Fruit fly (Drosophila melanogaster): ENCODE results near the gene stai.

The stai gene

DNA sequence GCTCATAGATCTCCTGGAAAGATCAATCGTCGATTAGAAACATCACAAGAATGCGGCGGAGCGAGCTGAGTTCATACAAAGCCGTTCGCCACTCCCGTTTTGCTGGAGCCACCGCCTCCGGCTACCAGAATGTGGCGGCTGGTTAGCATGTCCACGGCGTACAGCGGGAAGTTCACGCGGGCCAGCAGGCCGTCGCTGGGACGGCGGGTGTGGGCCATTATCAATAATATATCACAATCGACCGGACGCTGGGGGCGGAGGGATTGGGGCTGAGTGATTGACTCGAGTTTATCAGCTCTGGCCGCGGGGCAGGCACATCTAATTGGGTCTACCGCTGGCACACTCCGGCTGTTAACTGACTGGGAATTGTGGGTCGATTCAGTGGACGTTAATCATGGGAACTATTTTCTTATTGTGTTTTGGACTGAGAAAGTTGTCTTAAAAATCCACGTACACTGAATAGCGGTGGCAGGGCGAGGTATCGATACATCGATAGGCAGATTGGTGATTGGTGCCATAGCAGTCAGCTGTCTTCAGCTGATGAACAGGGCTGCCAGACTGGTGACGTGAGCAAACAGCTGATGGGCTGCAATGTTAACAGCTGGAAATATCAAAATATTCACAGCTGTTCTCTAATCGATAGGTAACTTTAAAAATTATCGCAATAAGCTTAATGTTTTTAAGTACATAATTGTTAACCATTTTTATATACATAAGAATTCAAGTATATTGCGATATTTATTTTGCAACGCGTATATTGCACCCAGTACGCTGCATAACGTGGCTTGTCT, 1.5 kb upstream of the stai start, which contains the start of gene CG9175 (continued):
- TF ChIP-seq so (GFP tag; IDR thresholded peaks at IDR 0.05) = no peak
- no peak for TF ChIP-seq danr (GFP tag; IDR thresholded peaks at IDR 0.05)
- TF ChIP-seq CG17912 (GFP tag; optimal IDR thresholded peaks at IDR 0.05) = peak; percentile 63
- no peak for TF ChIP-seq CG4360 (GFP tag; IDR thresholded peaks at IDR 0.05)
- TF ChIP-seq tin (GFP tag; optimal IDR thresholded peaks at IDR 0.05) = peak; percentile 33
- TF ChIP-seq Xbp1 (GFP tag; optimal IDR thresholded peaks at IDR 0.05) = peak; percentile 92
- peak; percentile 7 for TF ChIP-seq pb (GFP tag; optimal IDR thresholded peaks at IDR 0.05)
- peak; percentile 44 for TF ChIP-seq CG30403 (GFP tag; optimal IDR thresholded peaks at IDR 0.05)
- TF ChIP-seq CHES-1-like (GFP tag; optimal IDR thresholded peaks at IDR 0.05) = peak; percentile 89
- peak; percentile 86 for TF ChIP-seq trem (tag; optimal IDR thresholded peaks at IDR 0.05)
- peak; percentile 96 for TF ChIP-seq CG4617 (GFP tag; optimal IDR thresholded peaks at IDR 0.05; ENCODE audit: borderline replicate concordance)
- no peak for TF ChIP-seq CG6254 (GFP tag; optimal IDR thresholded peaks at IDR 0.05)
- peak; percentile 99 for TF ChIP-seq CG34224 (GFP tag; IDR thresholded peaks at IDR 0.05; ENCODE audit: partially characterized antibody)
- 0 out of 2 replicates have a peak, but pooled peaks have one; percentile 14 for TF ChIP-seq Xrp1 (GFP tag; IDR thresholded peaks at IDR 0.05)
- TF ChIP-seq gfzf (GFP tag; optimal IDR thresholded peaks at IDR 0.05) = peak; percentile 41
- peak; percentile 15 for TF ChIP-seq bigmax (GFP tag; optimal IDR thresholded peaks at IDR 0.05)
- no peak for TF ChIP-seq CG12236 (GFP tag; optimal IDR thresholded peaks at IDR 0.05)
- peak; percentile 83 for TF ChIP-seq HLHmδ (GFP tag; optimal IDR thresholded peaks at IDR 0.05)
- TF ChIP-seq Scr (GFP tag; IDR thresholded peaks at IDR 0.05; ENCODE audit: partially characterized antibody) = peak; percentile 93
- TF ChIP-seq CG13624 (GFP tag; optimal IDR thresholded peaks at IDR 0.05) = peak; percentile 68
- TF ChIP-seq Hsf (GFP tag; optimal IDR thresholded peaks at IDR 0.05) = peak; percentile 26
- peak; percentile 23 for TF ChIP-seq wek (GFP tag; optimal IDR thresholded peaks at IDR 0.05)
- peak; percentile 63 for TF ChIP-seq zen (tag; optimal IDR thresholded peaks at IDR 0.05)
- TF ChIP-seq ERR (GFP tag; optimal IDR thresholded peaks at IDR 0.05) = peak; percentile 42
- no peak for TF ChIP-seq CG5953 (GFP tag; IDR thresholded peaks at IDR 0.05)
- peak; percentile 88 for TF ChIP-seq mld (GFP tag; IDR thresholded peaks at IDR 0.05; ENCODE audit: partially characterized antibody)
- no peak for TF ChIP-seq run (tag; optimal IDR thresholded peaks at IDR 0.05)
- no peak for TF ChIP-seq CG11723 (GFP tag; optimal IDR thresholded peaks at IDR 0.05)
- TF ChIP-seq CG8290 (GFP tag; optimal IDR thresholded peaks at IDR 0.05) = peak; percentile 83
- peak; percentile 53 to 95 for TF ChIP-seq CG8290 (tag; optimal IDR thresholded peaks at IDR 0.05)
- peak; percentile 96 for TF ChIP-seq sna (GFP tag; IDR thresholded peaks at IDR 0.05; ENCODE audit: partially characterized antibody)
- TF ChIP-seq CG2120 (GFP tag; optimal IDR thresholded peaks at IDR 0.05) = peak; percentile 61
- TF ChIP-seq Rfx (GFP tag; IDR thresholded peaks at IDR 0.05) = peak; percentile 66
- TF ChIP-seq gro (GFP tag; optimal IDR thresholded peaks at IDR 0.05) = peak; percentile 83
- peak; percentile 30 for TF ChIP-seq chn (GFP tag; optimal IDR thresholded peaks at IDR 0.05)
- peak; percentile 75; the same call in 1 of the 2 replicates for TF ChIP-seq nerfin-2 (GFP tag; IDR thresholded peaks at IDR 0.05; ENCODE audit: partially characterized antibody)
- peak in 1 of 2 experiments; percentile 78 for TF ChIP-seq tll (GFP tag; optimal IDR thresholded peaks at IDR 0.05)
- TF ChIP-seq CkIIα-i1 (GFP tag; IDR thresholded peaks at IDR 0.05) = no peak
- TF ChIP-seq exex (tag; optimal IDR thresholded peaks at IDR 0.05) = peak; percentile 34
- no peak for TF ChIP-seq usp (GFP tag; optimal IDR thresholded peaks at IDR 0.05)
- peak; percentile 43 for TF ChIP-seq mirr (GFP tag; optimal IDR thresholded peaks at IDR 0.05)
- TF ChIP-seq CG1024 (GFP tag; IDR thresholded peaks at IDR 0.05) = no peak
- TF ChIP-seq CG18619 (GFP tag; optimal IDR thresholded peaks at IDR 0.05) = peak; percentile 36
- peak; percentile 21 for TF ChIP-seq MTF-1 (GFP tag; optimal IDR thresholded peaks at IDR 0.05; ENCODE audit: borderline replicate concordance)
- peak; percentile 66 for TF ChIP-seq sd (tag; optimal IDR thresholded peaks at IDR 0.05)
- TF ChIP-seq Drgx (GFP tag; IDR thresholded peaks at IDR 0.05) = 0 out of 2 replicates have a peak, but pooled peaks have one; percentile 24
- TF ChIP-seq vvl (GFP tag; IDR thresholded peaks at IDR 0.05) = peak; percentile 55; the same call in 1 of the 2 replicates
- peak; percentile 78 for TF ChIP-seq CG2116 (GFP tag; optimal IDR thresholded peaks at IDR 0.05)

Data from whole organism, embryonic.